Fruit fly (Drosophila melanogaster) whole organism, embryonic: ENCODE measurements around the gene Nmdar2.

Experiments used
- ATbp ChIP-seq: fragments of 200-800 bp; sonication (Bioruptor generic); optimal IDR thresholded peaks from 2 replicates; lab custom pipeline; 2017; ENCODE audit warnings: missing biosample characterization, mild to moderate bottlenecking, missing genetic modification characterization, missing genetic modification reagents
- Atf6 ChIP-seq: fragments of 200-800 bp; sonication (Bioruptor generic); IDR thresholded peaks from 2 replicates; pipeline ENCODE4 v1.3.6; 2022; ENCODE audit warnings: missing biosample characterization, missing genetic modification characterization
- CG10209 ChIP-seq: fragments of 200-800 bp; sonication (Bioruptor generic); optimal IDR thresholded peaks from 3 replicates; lab custom pipeline; 2017; ENCODE audit warnings: missing biosample characterization, mild to moderate bottlenecking, missing genetic modification characterization, missing genetic modification reagents
- CG10321 ChIP-seq: fragments of 200-800 bp; sonication (Bioruptor generic); IDR thresholded peaks from 2 replicates; pipeline ENCODE4 v1.3.6; 2022; ENCODE audit warnings: missing biosample characterization, missing genetic modification characterization
- CG11696 ChIP-seq: fragments of 200-800 bp; sonication (Bioruptor generic); IDR thresholded peaks from 2 replicates; pipeline ENCODE4 v1.3.6; 2022; ENCODE audit warnings: missing biosample characterization, missing genetic modification characterization
- CG12104 ChIP-seq: fragments of 200-800 bp; sonication (Bioruptor generic); optimal IDR thresholded peaks from 3 replicates; lab custom pipeline; 2016; ENCODE audit warnings: missing biosample characterization, missing genetic modification characterization
- CG14441 ChIP-seq: fragments of 200-800 bp; sonication (Bioruptor generic); IDR thresholded peaks from 2 replicates; pipeline ENCODE4 v1.3.6; 2022; ENCODE audit warnings: missing biosample characterization, missing genetic modification characterization
- CG15011 ChIP-seq: fragments of 200-800 bp; sonication (Bioruptor generic); optimal IDR thresholded peaks from 3 replicates; lab custom pipeline; 2018; ENCODE audit warnings: missing biosample characterization, mild to moderate bottlenecking, missing genetic modification characterization
- CG17385 ChIP-seq: fragments of 200-800 bp; sonication (Bioruptor generic); optimal IDR thresholded peaks from 3 replicates; lab custom pipeline; 2018; ENCODE audit warnings: missing biosample characterization, mild to moderate bottlenecking, missing genetic modification characterization
- CG18476 ChIP-seq: fragments of 200-800 bp; sonication (Bioruptor generic); optimal IDR thresholded peaks from 2 replicates; lab custom pipeline; 2016; ENCODE audit warnings: missing biosample characterization, mild to moderate bottlenecking, missing genetic modification characterization
- CG18599 ChIP-seq: fragments of 200-800 bp; sonication (Bioruptor generic); optimal IDR thresholded peaks from 3 replicates; lab custom pipeline; 2017; ENCODE audit warnings: missing biosample characterization, missing genetic modification characterization, mild to moderate bottlenecking, moderate library complexity, missing genetic modification reagents
- CG3281 ChIP-seq: fragments of 200-800 bp; sonication (Bioruptor generic); optimal IDR thresholded peaks from 3 replicates; lab custom pipeline; 2017; ENCODE audit warnings: missing biosample characterization, mild to moderate bottlenecking, missing genetic modification characterization
- CG33213 ChIP-seq: fragments of 200-800 bp; sonication (Bioruptor generic); optimal IDR thresholded peaks from 3 replicates; lab custom pipeline; 2016; ENCODE audit warnings: missing biosample characterization, missing genetic modification characterization
- CG4328 ChIP-seq: fragments of 200-800 bp; sonication (Bioruptor generic); optimal IDR thresholded peaks from 3 replicates; lab custom pipeline; 2017; ENCODE audit warnings: missing biosample characterization, missing genetic modification reagents, missing genetic modification characterization
- CG4424 ChIP-seq: fragments of 200-800 bp; sonication (Bioruptor generic); optimal IDR thresholded peaks from 3 replicates; lab custom pipeline; 2016; ENCODE audit warnings: missing biosample characterization, missing genetic modification characterization
- CG4730 ChIP-seq: fragments of 200-800 bp; sonication (Bioruptor generic); IDR thresholded peaks from 2 replicates; pipeline ENCODE4 v1.3.6; 2022; ENCODE audit warnings: missing biosample characterization, missing genetic modification characterization
- CG6765 ChIP-seq: fragments of 200-800 bp; sonication (Bioruptor generic); optimal IDR thresholded peaks from 3 replicates; lab custom pipeline; 2017; ENCODE audit warnings: missing biosample characterization, mild to moderate bottlenecking, missing genetic modification characterization
- CG8089 ChIP-seq: fragments of 200-800 bp; sonication (Bioruptor generic); optimal IDR thresholded peaks from 3 replicates; lab custom pipeline; 2016; ENCODE audit warnings: missing biosample characterization, missing genetic modification characterization
- CG8359 ChIP-seq: fragments of 200-800 bp; sonication (Bioruptor generic); optimal IDR thresholded peaks from 2 replicates; lab custom pipeline; 2017; ENCODE audit warnings: missing biosample characterization, mild to moderate bottlenecking, missing genetic modification characterization, borderline replicate concordance
- CG9215 ChIP-seq: fragments of 200-800 bp; sonication (Bioruptor generic); IDR thresholded peaks from 2 replicates; pipeline ENCODE4 v1.3.6; 2022; ENCODE audit warnings: missing biosample characterization, missing genetic modification characterization
- CG9876 ChIP-seq: fragments of 200-800 bp; sonication (Bioruptor generic); optimal IDR thresholded peaks from 2 replicates; lab custom pipeline; 2016; ENCODE audit warnings: missing biosample characterization, missing genetic modification characterization
- Dbx ChIP-seq: fragments of 200-800 bp; sonication (Bioruptor generic); IDR thresholded peaks from 3 replicates; pipeline ENCODE4 v1.3.6; 2022; ENCODE audit warnings: missing biosample characterization, missing genetic modification characterization
- Dip2 ChIP-seq: fragments of 200-800 bp; sonication (Bioruptor generic); IDR thresholded peaks from 2 replicates; pipeline ENCODE4 v1.3.6; 2022; ENCODE audit warnings: missing biosample characterization, missing genetic modification characterization
- Dip3 ChIP-seq: fragments of 200-800 bp; sonication (Bioruptor generic); optimal IDR thresholded peaks from 3 replicates; lab custom pipeline; 2016; ENCODE audit warnings: missing biosample characterization, missing genetic modification characterization
- Dp ChIP-seq: fragments of 200-800 bp; sonication (Bioruptor generic); optimal IDR thresholded peaks from 2 replicates; lab custom pipeline; 2018; ENCODE audit warnings: missing biosample characterization, mild to moderate bottlenecking, missing genetic modification characterization, moderate library complexity
- ERR ChIP-seq: fragments of 200-800 bp; sonication (Bioruptor generic); optimal IDR thresholded peaks from 2 replicates; lab custom pipeline; 2016; ENCODE audit warnings: missing biosample characterization, missing genetic modification characterization
- Ravus ChIP-seq: fragments of 200-800 bp; sonication (Bioruptor generic); IDR thresholded peaks from 2 replicates; pipeline ENCODE4 v1.3.6; 2022; ENCODE audit warnings: missing biosample characterization, missing genetic modification characterization
- Scr ChIP-seq: fragments of 200-800 bp; sonication (Bioruptor generic); IDR thresholded peaks from 2 replicates; pipeline ENCODE4 v1.3.6; 2022; ENCODE audit warnings: missing biosample characterization, missing genetic modification characterization; ENCODE audit not compliant: partially characterized antibody
- aop ChIP-seq: fragments of 200-800 bp; sonication (Bioruptor generic); IDR thresholded peaks from 2 replicates; pipeline ENCODE4 v1.3.6; 2022; ENCODE audit warnings: missing biosample characterization, missing genetic modification characterization
- btn ChIP-seq: fragments of 200-800 bp; sonication (Bioruptor generic); optimal IDR thresholded peaks from 2 replicates; lab custom pipeline; 2016; ENCODE audit warnings: missing biosample characterization, missing genetic modification characterization
- cato ChIP-seq: fragments of 200-800 bp; sonication (Bioruptor generic); optimal IDR thresholded peaks from 2 replicates; lab custom pipeline; 2016; ENCODE audit warnings: missing biosample characterization, missing genetic modification characterization, borderline replicate concordance
- corto ChIP-seq: fragments of 200-800 bp; sonication (Bioruptor generic); optimal IDR thresholded peaks from 2 replicates; lab custom pipeline; 2016; ENCODE audit warnings: missing biosample characterization, mild to moderate bottlenecking, missing genetic modification characterization, moderate library complexity
- disco-r ChIP-seq: fragments of 200-800 bp; sonication (Bioruptor generic); optimal IDR thresholded peaks from 2 replicates; lab custom pipeline; 2016; ENCODE audit warnings: missing biosample characterization, missing genetic modification characterization
- eve ChIP-seq, 2 experiments: fragments of >200 bp; optimal IDR thresholded peaks; 2 replicates each; lab custom pipeline; 2017; ENCODE audit warnings: missing biosample characterization in 2 of 2, missing genetic modification characterization in 2 of 2
- fu2 ChIP-seq: fragments of 200-800 bp; sonication (Bioruptor generic); optimal IDR thresholded peaks from 2 replicates; lab custom pipeline; 2016; ENCODE audit warnings: missing biosample characterization, missing genetic modification characterization
- grn ChIP-seq: fragments of 200-800 bp; sonication (Bioruptor generic); optimal IDR thresholded peaks from 3 replicates; lab custom pipeline; 2017; ENCODE audit warnings: missing biosample characterization, missing genetic modification characterization
- gt ChIP-seq: fragments of 200-800 bp; sonication (Bioruptor generic); IDR thresholded peaks from 2 replicates; pipeline ENCODE4 v1.3.6; 2022; ENCODE audit warnings: missing biosample characterization, missing genetic modification characterization
- mirr ChIP-seq: fragments of 200-800 bp; sonication (Bioruptor generic); optimal IDR thresholded peaks from 3 replicates; lab custom pipeline; 2018; ENCODE audit warnings: missing biosample characterization, mild to moderate bottlenecking, missing genetic modification characterization
- nom ChIP-seq: fragments of 200-800 bp; sonication (Bioruptor generic); optimal IDR thresholded peaks from 2 replicates; lab custom pipeline; 2017; ENCODE audit warnings: missing biosample characterization, missing genetic modification characterization, mild to moderate bottlenecking, moderate library complexity, missing genetic modification reagents
- pan ChIP-seq, 4 experiments: fragments of >200 bp in 3 of 4; fragments of 200-800 bp in 1 of 4; sonication (Bioruptor generic) in 1 of 4; optimal IDR thresholded peaks in 3 of 4; IDR thresholded peaks in 1 of 4; 2 replicates each; pipeline versions ENCODE4 v1.3.6 to Lab custom; 2017 to 2022; ENCODE audit warnings: missing biosample characterization in 2 of 4, missing genetic modification characterization in 2 of 4, mixed read lengths in 1 of 4
- pzg ChIP-seq: fragments of 200-800 bp; sonication (Bioruptor generic); optimal IDR thresholded peaks from 3 replicates; lab custom pipeline; 2018; ENCODE audit warnings: missing biosample characterization, mild to moderate bottlenecking, missing genetic modification characterization, moderate library complexity
- rib ChIP-seq: fragments of 200-800 bp; sonication (Bioruptor generic); IDR thresholded peaks from 2 replicates; pipeline ENCODE4 v1.3.6; 2022; ENCODE audit warnings: missing biosample characterization, missing genetic modification characterization
- row ChIP-seq: fragments of 200-800 bp; sonication (Bioruptor generic); IDR thresholded peaks from 3 replicates; pipeline ENCODE4 v1.3.6; 2022; ENCODE audit warnings: missing biosample characterization, missing genetic modification characterization
- salm ChIP-seq: fragments of 200-800 bp; sonication (Bioruptor generic); optimal IDR thresholded peaks from 2 replicates; lab custom pipeline; 2018; ENCODE audit warnings: missing biosample characterization, mild to moderate bottlenecking, missing genetic modification characterization
- sqz ChIP-seq: fragments of 200-800 bp; sonication (Bioruptor generic); optimal IDR thresholded peaks from 3 replicates; lab custom pipeline; 2018; ENCODE audit warnings: missing biosample characterization, mild to moderate bottlenecking, missing genetic modification characterization
- sr ChIP-seq: fragments of 200-800 bp; sonication (Bioruptor generic); IDR thresholded peaks from 3 replicates; pipeline ENCODE4 v1.3.6; 2022; ENCODE audit warnings: missing biosample characterization, missing genetic modification characterization
- ssp ChIP-seq: fragments of 200-800 bp; sonication (Bioruptor generic); IDR thresholded peaks from 2 replicates; pipeline ENCODE4 v1.3.6; 2022; ENCODE audit warnings: missing biosample characterization, missing genetic modification characterization
- stwl ChIP-seq: fragments of 200-800 bp; sonication (Bioruptor generic); optimal IDR thresholded peaks from 3 replicates; lab custom pipeline; 2018; ENCODE audit warnings: missing biosample characterization, mild to moderate bottlenecking, missing genetic modification characterization, moderate library complexity
- wek ChIP-seq: fragments of 200-800 bp; sonication (Bioruptor generic); optimal IDR thresholded peaks from 3 replicates; lab custom pipeline; 2018; ENCODE audit warnings: missing biosample characterization, mild to moderate bottlenecking, missing genetic modification characterization, moderate library complexity

Gene Nmdar2

dm6 chrX:1482840-1483518 is 24.6 kb downstream of the Nmdar2 start, which contains the start of the genes sta and inc (continued):
- TF ChIP-seq gt (GFP tag; lab: Robert Waterston, UW), result no peak
- no peak for TF ChIP-seq CG15011 (GFP tag; lab: Kevin White, UChicago)
- no peak for TF ChIP-seq cato (GFP tag; lab: Kevin White, UChicago)
- TF ChIP-seq CG11696, result no peak
- peak; percentile 40 for TF ChIP-seq fu2
- peak; percentile 45 for TF ChIP-seq CG8089 (GFP tag; lab: Kevin White, UChicago)
- TF ChIP-seq nom, result peak; percentile 89
- peak; percentile 69 for TF ChIP-seq CG10209
- peak; percentile 69 for TF ChIP-seq CG4328 (GFP tag; lab: Kevin White, UChicago)
- TF ChIP-seq ERR (GFP tag; lab: Kevin White, UChicago), result no peak
- TF ChIP-seq CG4730, result no peak
- TF ChIP-seq Atf6 (GFP tag; lab: Robert Waterston, UW), result peak; percentile 67
- peak; percentile 10 for TF ChIP-seq CG8359 (GFP tag; lab: Kevin White, UChicago)
- peak; percentile 84 for TF ChIP-seq CG3281 (GFP tag; lab: Kevin White, UChicago)
- TF ChIP-seq stwl (tag; lab: Kevin White, UChicago), result peak; percentile 62
- TF ChIP-seq CG17385 (GFP tag; lab: Kevin White, UChicago), result peak; percentile 72
- TF ChIP-seq ssp (GFP tag; lab: Robert Waterston, UW), result 0 out of 2 replicates have a peak, but pooled peaks have one; percentile 6
- peak; percentile 46 for TF ChIP-seq CG9876 (GFP tag; lab: Kevin White, UChicago)
- peak; percentile 80 for TF ChIP-seq Dbx (GFP tag; lab: Robert Waterston, UW)
- TF ChIP-seq CG10321 (GFP tag; lab: Robert Waterston, UW), result peak; percentile 40; the same call in 1 of the 2 replicates
- no peak for TF ChIP-seq CG9215 (GFP tag; lab: Robert Waterston, UW)
- peak; percentile 8 for TF ChIP-seq Dip3
- TF ChIP-seq Dp (GFP tag; lab: Kevin White, UChicago), result peak; percentile 90
- no peak for TF ChIP-seq corto (GFP tag; lab: Kevin White, UChicago)
- TF ChIP-seq wek, result peak; percentile 76
- TF ChIP-seq CG4424 (GFP tag; lab: Kevin White, UChicago), result peak; percentile 55
- TF ChIP-seq Scr (GFP tag; lab: Robert Waterston, UW), result peak; percentile 66
- TF ChIP-seq rib (GFP tag; lab: Robert Waterston, UW), result peak; percentile 79; the same call in 1 of the 2 replicates
- peak; percentile 61 for TF ChIP-seq CG12104 (GFP tag; lab: Kevin White, UChicago)
- 0 out of 3 replicates have a peak, but pooled peaks have one; percentile 8 for TF ChIP-seq sr (GFP tag; lab: Robert Waterston, UW)
- peak; percentile 38 for TF ChIP-seq btn
- TF ChIP-seq disco-r (GFP tag; lab: Kevin White, UChicago), result no peak
- TF ChIP-seq sqz (GFP tag; lab: Kevin White, UChicago), result peak; percentile 55
- peak; percentile 81 for TF ChIP-seq mirr (GFP tag; lab: Kevin White, UChicago)
- TF ChIP-seq eve (GFP tag; optimal IDR thresholded peaks at IDR 0.05; lab: Kevin White, UChicago), result no peak
- TF ChIP-seq CG33213 (GFP tag; lab: Kevin White, UChicago), result peak; percentile 88
- TF ChIP-seq Ravus, result no peak
- no peak for TF ChIP-seq aop
- peak; percentile 98 for TF ChIP-seq pzg (GFP tag; lab: Kevin White, UChicago)
- no peak for TF ChIP-seq Dip2 (GFP tag; lab: Robert Waterston, UW)
- TF ChIP-seq CG14441 (GFP tag; lab: Robert Waterston, UW), result no peak
- peak; percentile 80 for TF ChIP-seq CG18599 (GFP tag; lab: Kevin White, UChicago)
- peak; percentile 22 for TF ChIP-seq salm
- peak; percentile 5 for TF ChIP-seq CG18476 (GFP tag; lab: Kevin White, UChicago)
- peak; percentile 33; the same call in 1 of the 3 replicates for TF ChIP-seq row (GFP tag; lab: Robert Waterston, UW)
- no peak for TF ChIP-seq pan (optimal IDR thresholded peaks at IDR 0.05; lab: Kevin White, UChicago)
- TF ChIP-seq pan (GFP tag; optimal IDR thresholded peaks at IDR 0.05 in 1 of 2, IDR thresholded peaks at IDR 0.05 in 1 of 2), result peak in 1 of 2 experiments; percentile 42
- TF ChIP-seq ATbp (GFP tag; lab: Kevin White, UChicago), result peak; percentile 71
- peak; percentile 86 for TF ChIP-seq CG6765
- TF ChIP-seq grn, result peak; percentile 11
